Fruit fly (Drosophila melanogaster) whole organism, adult: ENCODE data around the gene CG3792.

ENCODE experiments used
- CG11617 ChIP-seq: fragments of 200-800 bp; sonication (Bioruptor generic); optimal IDR thresholded peaks from 2 replicates; lab custom pipeline; 2017; ENCODE audit warnings: mild to moderate bottlenecking, missing biosample characterization, missing genetic modification reagents, missing genetic modification characterization
- CG12768 ChIP-seq: fragments of 200-800 bp; sonication (Bioruptor generic); optimal IDR thresholded peaks from 2 replicates; lab custom pipeline; 2017; ENCODE audit warnings: missing biosample characterization, missing genetic modification characterization, mild to moderate bottlenecking, moderate library complexity, missing genetic modification reagents
- CG5204 ChIP-seq: fragments of 200-800 bp; sonication (Bioruptor generic); optimal IDR thresholded peaks from 2 replicates; lab custom pipeline; 2016; ENCODE audit warnings: missing biosample characterization, missing genetic modification characterization
- CG7045 ChIP-seq: fragments of 200-800 bp; sonication (Bioruptor generic); optimal IDR thresholded peaks from 2 replicates; lab custom pipeline; 2017; ENCODE audit warnings: missing biosample characterization, mild to moderate bottlenecking, missing genetic modification characterization
- CG7101 ChIP-seq: fragments of 200-800 bp; sonication (Bioruptor generic); optimal IDR thresholded peaks from 2 replicates; lab custom pipeline; 2018; ENCODE audit warnings: missing biosample characterization, mild to moderate bottlenecking, missing genetic modification characterization, moderate library complexity
- Clk ChIP-seq: fragments of 200-800 bp; sonication (Bioruptor generic); optimal IDR thresholded peaks from 2 replicates; lab custom pipeline; 2017; ENCODE audit warnings: missing biosample characterization, missing genetic modification characterization
- Crg-1 ChIP-seq: fragments of 200-800 bp; sonication (Bioruptor generic); optimal IDR thresholded peaks from 2 replicates; lab custom pipeline; 2016; ENCODE audit warnings: missing biosample characterization, missing genetic modification characterization
- Hr96 ChIP-seq: fragments of 200-800 bp; sonication (Bioruptor generic); optimal IDR thresholded peaks from 2 replicates; lab custom pipeline; 2016; ENCODE audit warnings: missing biosample characterization, missing genetic modification characterization
- Mnt ChIP-seq: fragments of 200-800 bp; sonication (Bioruptor generic); optimal IDR thresholded peaks from 2 replicates; lab custom pipeline; 2016; ENCODE audit warnings: missing biosample characterization, mild to moderate bottlenecking, missing genetic modification characterization
- bab1 ChIP-seq: fragments of 200-800 bp; sonication (Bioruptor generic); optimal IDR thresholded peaks from 3 replicates; lab custom pipeline; 2019; ENCODE audit warnings: missing biosample characterization, mild to moderate bottlenecking, missing genetic modification characterization, moderate library complexity
- cic ChIP-seq: fragments of 200-800 bp; sonication (Bioruptor generic); optimal IDR thresholded peaks from 2 replicates; lab custom pipeline; 2017; ENCODE audit warnings: missing biosample characterization, mild to moderate bottlenecking, missing genetic modification characterization, moderate library complexity
- cnc ChIP-seq, 2 experiments: fragments of >200 bp; optimal IDR thresholded peaks; 2 replicates each; lab custom pipeline; 2017
- kay ChIP-seq: fragments of 200-800 bp; sonication (Bioruptor generic); peaks from one replicate; lab custom pipeline; 2016; ENCODE audit warnings: missing biosample characterization, missing genetic modification characterization, borderline replicate concordance
- toe ChIP-seq: fragments of 200-800 bp; sonication (Bioruptor generic); optimal IDR thresholded peaks from 2 replicates; lab custom pipeline; 2016; ENCODE audit warnings: missing biosample characterization, missing genetic modification characterization

- no peak for TF ChIP-seq Hr96
- TF ChIP-seq Clk (GFP tag; lab: Kevin White, UChicago) = no peak
- TF ChIP-seq toe = no peak
- TF ChIP-seq CG11617 (GFP tag; lab: Kevin White, UChicago) = no peak
- no peak for TF ChIP-seq bab1
- no peak for TF ChIP-seq CG7101 (tag; lab: Kevin White, UChicago)
- TF ChIP-seq cnc (optimal IDR thresholded peaks at IDR 0.05; lab: Kevin White, UChicago) = no peak
- TF ChIP-seq Mnt (GFP tag; lab: Kevin White, UChicago) = peak; percentile 87
- no peak for TF ChIP-seq CG12768
- no peak for TF ChIP-seq CG7045 (GFP tag; lab: Kevin White, UChicago)
- no peak for TF ChIP-seq kay (GFP tag; lab: Kevin White, UChicago)
- TF ChIP-seq Crg-1 = no peak
- no peak for TF ChIP-seq CG5204 (GFP tag; lab: Kevin White, UChicago)
- TF ChIP-seq cic (GFP tag; lab: Kevin White, UChicago) = no peak
Measured at dm6 chr2L:4968767-4969166, 8.3 kb upstream of the CG3792 start, which contains the start of the genes Scox and Polr1C.
